Fruit fly (Drosophila melanogaster) whole organism, embryonic: ENCODE data around the gene CG11726.
A peak's percentile ranks its signal among the peaks of the same experiment; 100 is the strongest.

ENCODE experiments used
- Ada2b ChIP-seq: fragments of 200-800 bp; sonication (Bioruptor generic); IDR thresholded peaks from 2 replicates; pipeline ENCODE4 v1.3.6; 2022; ENCODE audit warnings: missing biosample characterization, missing genetic modification characterization
- Atf-2 ChIP-seq: fragments of 200-800 bp; sonication (Bioruptor generic); optimal IDR thresholded peaks from 2 replicates; lab custom pipeline; 2016; ENCODE audit warnings: missing biosample characterization, missing genetic modification characterization
- Bdp1 ChIP-seq: fragments of 200-800 bp; sonication (Bioruptor generic); optimal IDR thresholded peaks from 3 replicates; lab custom pipeline; 2016; ENCODE audit warnings: missing biosample characterization, missing genetic modification characterization
- CG10274 ChIP-seq: fragments of 200-800 bp; sonication (Bioruptor generic); optimal IDR thresholded peaks from 3 replicates; lab custom pipeline; 2017; ENCODE audit warnings: missing biosample characterization, mild to moderate bottlenecking, missing genetic modification characterization
- CG10321 ChIP-seq: fragments of 200-800 bp; sonication (Bioruptor generic); IDR thresholded peaks from 2 replicates; pipeline ENCODE4 v1.3.6; 2022; ENCODE audit warnings: missing biosample characterization, missing genetic modification characterization
- CG10543 ChIP-seq: fragments of 200-800 bp; sonication (Bioruptor generic); optimal IDR thresholded peaks from 3 replicates; lab custom pipeline; 2017; ENCODE audit warnings: missing biosample characterization, mild to moderate bottlenecking, missing genetic modification characterization, moderate library complexity
- CG10654 ChIP-seq: fragments of 200-800 bp; sonication (Bioruptor generic); optimal IDR thresholded peaks from 2 replicates; lab custom pipeline; 2016; ENCODE audit warnings: missing biosample characterization, missing genetic modification characterization
- CG11093 ChIP-seq: fragments of 200-800 bp; sonication (Bioruptor generic); IDR thresholded peaks from 3 replicates; pipeline ENCODE4 v1.3.6; 2022; ENCODE audit warnings: missing biosample characterization, missing genetic modification characterization
- CG12236 ChIP-seq: fragments of 200-800 bp; sonication (Bioruptor generic); optimal IDR thresholded peaks from 2 replicates; lab custom pipeline; 2016; ENCODE audit warnings: missing biosample characterization, missing genetic modification characterization
- CG14441 ChIP-seq: fragments of 200-800 bp; sonication (Bioruptor generic); IDR thresholded peaks from 2 replicates; pipeline ENCODE4 v1.3.6; 2022; ENCODE audit warnings: missing biosample characterization, missing genetic modification characterization
- CG15269 ChIP-seq: fragments of 200-800 bp; sonication (Bioruptor generic); optimal IDR thresholded peaks from 2 replicates; lab custom pipeline; 2018; ENCODE audit warnings: missing biosample characterization, mild to moderate bottlenecking, missing genetic modification characterization, moderate library complexity
- CG4424 ChIP-seq: fragments of 200-800 bp; sonication (Bioruptor generic); optimal IDR thresholded peaks from 3 replicates; lab custom pipeline; 2016; ENCODE audit warnings: missing biosample characterization, missing genetic modification characterization
- CG6175 ChIP-seq: fragments of 200-800 bp; sonication (Bioruptor generic); IDR thresholded peaks from 3 replicates; pipeline ENCODE4 v1.3.6; 2022; ENCODE audit warnings: missing biosample characterization, missing genetic modification characterization
- CG6272 ChIP-seq: fragments of 200-800 bp; sonication (Bioruptor generic); IDR thresholded peaks from 2 replicates; pipeline ENCODE4 v1.3.6; 2022; ENCODE audit warnings: missing biosample characterization, missing genetic modification characterization
- CG6854 ChIP-seq: fragments of 200-800 bp; sonication (Bioruptor generic); optimal IDR thresholded peaks from 3 replicates; lab custom pipeline; 2017; ENCODE audit warnings: missing biosample characterization, mild to moderate bottlenecking, missing genetic modification characterization
- CG7556 ChIP-seq: fragments of 200-800 bp; sonication (Bioruptor generic); optimal IDR thresholded peaks from 2 replicates; lab custom pipeline; 2017; ENCODE audit warnings: missing biosample characterization, mild to moderate bottlenecking, missing genetic modification characterization
- CG7786 ChIP-seq: fragments of 200-800 bp; sonication (Bioruptor generic); optimal IDR thresholded peaks from 2 replicates; lab custom pipeline; 2016; ENCODE audit warnings: missing biosample characterization, missing genetic modification characterization
- CG7839 ChIP-seq: fragments of 200-800 bp; sonication (Bioruptor generic); optimal IDR thresholded peaks from 3 replicates; lab custom pipeline; 2018; ENCODE audit warnings: missing biosample characterization, mild to moderate bottlenecking, missing genetic modification characterization, moderate library complexity
- CG8478 ChIP-seq: fragments of >200 bp; optimal IDR thresholded peaks from 2 replicates; lab custom pipeline; 2018
- CG9215 ChIP-seq: fragments of 200-800 bp; sonication (Bioruptor generic); IDR thresholded peaks from 2 replicates; pipeline ENCODE4 v1.3.6; 2022; ENCODE audit warnings: missing biosample characterization, missing genetic modification characterization
- D19A ChIP-seq: fragments of 200-800 bp; optimal IDR thresholded peaks from 3 replicates; lab custom pipeline; 2019; ENCODE audit warnings: missing biosample characterization, mild to moderate bottlenecking, missing genetic modification characterization, moderate library complexity
- GATAe ChIP-seq: fragments of 200-800 bp; sonication (Bioruptor generic); conservative IDR thresholded peaks from 2 replicates; pipeline ENCODE4 v1.3.6; 2022; ENCODE audit warnings: missing biosample characterization, missing genetic modification characterization
- HHEX ChIP-seq: fragments of 200-800 bp; sonication (Bioruptor generic); optimal IDR thresholded peaks from 3 replicates; lab custom pipeline; 2017; ENCODE audit warnings: missing biosample characterization, mild to moderate bottlenecking, missing genetic modification characterization, missing genetic modification reagents
- Hmx ChIP-seq: fragments of 200-800 bp; sonication (Bioruptor generic); optimal IDR thresholded peaks from 2 replicates; lab custom pipeline; 2016; ENCODE audit warnings: missing biosample characterization, missing genetic modification characterization
- Lhr ChIP-seq: fragments of 200-800 bp; sonication (Bioruptor generic); optimal IDR thresholded peaks from 3 replicates; lab custom pipeline; 2017; ENCODE audit warnings: mild to moderate bottlenecking, missing biosample characterization, missing genetic modification reagents, missing genetic modification characterization
- Meics ChIP-seq: fragments of 200-800 bp; sonication (Bioruptor generic); optimal IDR thresholded peaks from 2 replicates; lab custom pipeline; 2017; ENCODE audit warnings: missing biosample characterization, mild to moderate bottlenecking, missing genetic modification characterization
- Optix ChIP-seq: fragments of 200-800 bp; sonication (Bioruptor generic); IDR thresholded peaks from 3 replicates; pipeline ENCODE4 v1.3.6; 2022; ENCODE audit warnings: missing biosample characterization, missing genetic modification characterization
- abd-A ChIP-seq: fragments of 200-800 bp; sonication (Bioruptor generic); optimal IDR thresholded peaks from 3 replicates; lab custom pipeline; 2019; ENCODE audit warnings: missing biosample characterization, mild to moderate bottlenecking, missing genetic modification characterization, moderate library complexity
- bab2 ChIP-seq: fragments of 200-800 bp; sonication (Bioruptor generic); optimal IDR thresholded peaks from 2 replicates; lab custom pipeline; 2016; ENCODE audit warnings: missing biosample characterization, missing genetic modification characterization
- cas ChIP-seq: fragments of 200-800 bp; sonication (Bioruptor generic); IDR thresholded peaks from 2 replicates; pipeline ENCODE4 v1.3.6; 2022; ENCODE audit warnings: missing biosample characterization, missing genetic modification characterization
- ci ChIP-seq: fragments of 200-800 bp; sonication (Bioruptor generic); IDR thresholded peaks from 3 replicates; pipeline ENCODE4 v1.3.6; 2022; ENCODE audit warnings: missing biosample characterization, missing genetic modification characterization
- fd3F ChIP-seq: fragments of 200-800 bp; sonication (Bioruptor generic); optimal IDR thresholded peaks from 2 replicates; lab custom pipeline; 2018; ENCODE audit warnings: missing biosample characterization, mild to moderate bottlenecking, missing genetic modification characterization, moderate library complexity
- gem ChIP-seq: fragments of 200-800 bp; sonication (Bioruptor generic); optimal IDR thresholded peaks from 2 replicates; lab custom pipeline; 2019; ENCODE audit warnings: missing biosample characterization, mild to moderate bottlenecking, missing genetic modification characterization, moderate library complexity
- grau ChIP-seq: fragments of 200-800 bp; optimal IDR thresholded peaks from 3 replicates; lab custom pipeline; 2019; ENCODE audit warnings: missing biosample characterization, mild to moderate bottlenecking, missing genetic modification characterization, moderate library complexity
- gsb-n ChIP-seq: fragments of 200-800 bp; sonication (Bioruptor generic); optimal IDR thresholded peaks from 3 replicates; lab custom pipeline; 2018; ENCODE audit warnings: missing biosample characterization, mild to moderate bottlenecking, missing genetic modification characterization
- hb ChIP-seq: fragments of 200-800 bp; sonication (Bioruptor generic); IDR thresholded peaks from 3 replicates; pipeline ENCODE4 v1.3.6; 2022; ENCODE audit warnings: missing biosample characterization, missing genetic modification characterization; ENCODE audit not compliant: partially characterized antibody
- ken ChIP-seq: fragments of 200-800 bp; sonication (Bioruptor generic); IDR thresholded peaks from 3 replicates; pipeline ENCODE4 v1.3.6; 2022; ENCODE audit warnings: missing biosample characterization, missing genetic modification characterization
- lab ChIP-seq: fragments of 200-800 bp; sonication (Bioruptor generic); optimal IDR thresholded peaks from 3 replicates; lab custom pipeline; 2017; ENCODE audit warnings: missing biosample characterization, missing genetic modification characterization, mild to moderate bottlenecking, moderate library complexity, missing genetic modification reagents
- maf-S ChIP-seq: fragments of 200-800 bp; sonication (Bioruptor generic); optimal IDR thresholded peaks from 2 replicates; lab custom pipeline; 2016; ENCODE audit warnings: missing biosample characterization, missing genetic modification characterization
- nmo ChIP-seq: fragments of 200-800 bp; sonication (Bioruptor generic); optimal IDR thresholded peaks from 2 replicates; lab custom pipeline; 2018; ENCODE audit warnings: missing biosample characterization, mild to moderate bottlenecking, missing genetic modification characterization, moderate library complexity
- pros ChIP-seq: fragments of 200-800 bp; sonication (Bioruptor generic); optimal IDR thresholded peaks from 3 replicates; lab custom pipeline; 2019; ENCODE audit warnings: missing biosample characterization, mild to moderate bottlenecking, missing genetic modification characterization, moderate library complexity
- sc ChIP-seq, 3 experiments: fragments of >200 bp in 2 of 3; fragments of 200-800 bp in 1 of 3; sonication (Bioruptor generic) in 1 of 3; optimal IDR thresholded peaks; 2 replicates in 2 of 3; 3 replicates in 1 of 3; lab custom pipeline; 2017; ENCODE audit warnings: mild to moderate bottlenecking in 1 of 3, missing biosample characterization in 1 of 3, missing genetic modification characterization in 1 of 3, missing genetic modification reagents in 1 of 3
- sens-2 ChIP-seq: fragments of 200-800 bp; sonication (Bioruptor generic); IDR thresholded peaks from 2 replicates; pipeline ENCODE4 v1.3.6; 2022; ENCODE audit warnings: missing biosample characterization, missing genetic modification characterization
- sim ChIP-seq: fragments of 200-800 bp; sonication (Bioruptor generic); IDR thresholded peaks from 2 replicates; pipeline ENCODE4 v1.3.6; 2022; ENCODE audit warnings: missing biosample characterization, missing genetic modification characterization
- sima ChIP-seq: fragments of 200-800 bp; sonication (Bioruptor generic); optimal IDR thresholded peaks from 2 replicates; lab custom pipeline; 2016; ENCODE audit warnings: missing biosample characterization, missing genetic modification characterization
- sqz ChIP-seq: fragments of 200-800 bp; sonication (Bioruptor generic); optimal IDR thresholded peaks from 3 replicates; lab custom pipeline; 2018; ENCODE audit warnings: missing biosample characterization, mild to moderate bottlenecking, missing genetic modification characterization
- stwl ChIP-seq: fragments of 200-800 bp; sonication (Bioruptor generic); optimal IDR thresholded peaks from 3 replicates; lab custom pipeline; 2018; ENCODE audit warnings: missing biosample characterization, mild to moderate bottlenecking, missing genetic modification characterization, moderate library complexity
- tio ChIP-seq: fragments of 200-800 bp; sonication (Bioruptor generic); optimal IDR thresholded peaks from 2 replicates; lab custom pipeline; 2017; ENCODE audit warnings: missing biosample characterization, missing genetic modification characterization, inconsistent platforms
- trh ChIP-seq: fragments of 200-800 bp; sonication (Bioruptor generic); optimal IDR thresholded peaks from 2 replicates; lab custom pipeline; 2016; ENCODE audit warnings: missing biosample characterization, missing genetic modification characterization
- vfl ChIP-seq: fragments of 200-800 bp; sonication (Bioruptor generic); optimal IDR thresholded peaks from 2 replicates; lab custom pipeline; 2016; ENCODE audit warnings: missing biosample characterization, missing genetic modification characterization
- yki ChIP-seq: fragments of >200 bp; optimal IDR thresholded peaks from 3 replicates; lab custom pipeline; 2018
- zfh1 ChIP-seq: fragments of 200-800 bp; sonication (Bioruptor generic); IDR thresholded peaks from 3 replicates; pipeline ENCODE4 v1.3.6; 2022; ENCODE audit warnings: missing biosample characterization, missing genetic modification characterization

CG11726 gene

dm6 chr3L:11408282-11409047 is 14.0 kb downstream of the CG11726 start (continued):
- TF ChIP-seq CG10543 (GFP tag; lab: Kevin White, UChicago) (no peak), vfl (no peak), CG12236 (no peak), pros (no peak), ci (GFP tag; lab: Robert Waterston, UW) (peak; percentile 57; the same call in 2 of the 3 replicates), hb (GFP tag; lab: Robert Waterston, UW) (no peak), bab2 (peak; percentile 51), cas (GFP tag; lab: Robert Waterston, UW) (no peak), CG4424 (GFP tag; lab: Kevin White, UChicago) (peak; percentile 53), CG14441 (GFP tag; lab: Robert Waterston, UW) (no peak), sc (optimal IDR thresholded peaks at IDR 0.05; lab: Kevin White, UChicago) (no peak), sc (GFP tag; optimal IDR thresholded peaks at IDR 0.05; lab: Kevin White, UChicago) (no peak), Ada2b (GFP tag; lab: Robert Waterston, UW) (peak; percentile 12; the same call in 1 of the 2 replicates), stwl (tag; lab: Kevin White, UChicago) (no peak), CG10654 (GFP tag; lab: Kevin White, UChicago) (no peak), sima (GFP tag; lab: Kevin White, UChicago) (no peak), sens-2 (no peak), maf-S (GFP tag; lab: Kevin White, UChicago) (no peak), HHEX (GFP tag; lab: Kevin White, UChicago) (no peak), GATAe (GFP tag; lab: Robert Waterston, UW) (no peak), abd-A (tag; lab: Kevin White, UChicago) (peak; percentile 48), Lhr (GFP tag; lab: Kevin White, UChicago) (no peak), gsb-n (tag; lab: Kevin White, UChicago) (no peak), CG10321 (GFP tag; lab: Robert Waterston, UW) (no peak), CG11093 (GFP tag; lab: Robert Waterston, UW) (no peak), Bdp1 (GFP tag; lab: Kevin White, UChicago) (no peak), CG7786 (peak; percentile 35), CG10274 (GFP tag; lab: Kevin White, UChicago) (peak; percentile 10), sqz (GFP tag; lab: Kevin White, UChicago) (peak; percentile 0), CG9215 (GFP tag; lab: Robert Waterston, UW) (no peak), ken (no peak; the same call in 2 of the 3 replicates), CG8478 (lab: Kevin White, UChicago) (no peak), trh (GFP tag; lab: Kevin White, UChicago) (peak; percentile 33), Hmx (GFP tag; lab: Kevin White, UChicago) (no peak), CG6175 (GFP tag; lab: Robert Waterston, UW) (no peak), zfh1 (GFP tag; lab: Robert Waterston, UW) (no peak), yki (lab: Kevin White, UChicago) (no peak), tio (peak; percentile 2)

dm6 chr3L:11410505-11410904 is 16.0 kb downstream of the CG11726 start:
- TF ChIP-seq lab (GFP tag; lab: Kevin White, UChicago) (peak; percentile 10), nmo (GFP tag; lab: Kevin White, UChicago) (peak; percentile 7), sim (GFP tag; lab: Robert Waterston, UW) (no peak), D19A (tag; lab: Kevin White, UChicago) (peak; percentile 7), fd3F (GFP tag; lab: Kevin White, UChicago) (no peak), grau (tag; lab: Kevin White, UChicago) (peak; percentile 32), CG6272 (no peak), CG7839 (tag; lab: Kevin White, UChicago) (peak; percentile 24), Atf-2 (GFP tag; lab: Kevin White, UChicago) (no peak), Meics (GFP tag; lab: Kevin White, UChicago) (no peak), CG15269 (tag; lab: Kevin White, UChicago) (peak; percentile 15), CG7556 (GFP tag; lab: Kevin White, UChicago) (peak; percentile 18), gem (tag; lab: Kevin White, UChicago) (peak; percentile 39), CG6854 (GFP tag; lab: Kevin White, UChicago) (no peak), Optix (GFP tag; lab: Robert Waterston, UW) (no peak)
